Fruit fly (Drosophila melanogaster): ENCODE measurements around the gene CG15418.

DNA sequence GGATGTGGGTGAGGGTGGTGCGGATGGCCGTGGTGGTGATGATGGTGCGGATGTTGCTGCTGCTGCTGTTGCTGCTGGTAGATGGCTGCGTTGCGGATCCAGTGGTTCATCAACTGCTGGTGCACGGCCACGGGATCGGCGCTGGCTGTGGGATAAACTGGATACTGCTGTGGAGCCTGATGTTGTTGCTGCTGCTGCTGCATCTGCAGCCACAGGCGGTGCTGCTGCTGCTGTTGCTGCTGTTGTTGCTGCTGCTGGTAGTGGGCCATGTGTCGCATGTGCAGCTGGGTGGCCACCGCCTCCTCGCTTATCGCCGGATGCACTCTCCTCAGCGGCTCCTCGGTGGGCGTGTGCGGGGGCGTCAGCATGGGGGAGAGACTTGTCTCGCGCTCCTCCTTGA is 15.8 kb downstream of the CG15418 start:
- TF ChIP-seq Jra (GFP tag; optimal IDR thresholded peaks at IDR 0.05): no peak
- TF ChIP-seq Vsx2 (GFP tag; optimal IDR thresholded peaks at IDR 0.05; ENCODE audit: partially characterized antibody): no peak
- no peak for TF ChIP-seq dl (GFP tag; optimal IDR thresholded peaks at IDR 0.05; ENCODE audit: insufficient read depth in 1 of 2, partially characterized antibody in 2 of 2)
- no peak for TF ChIP-seq dmrt93B (GFP tag; optimal IDR thresholded peaks at IDR 0.05)
- TF ChIP-seq Sp1 (GFP tag; optimal IDR thresholded peaks at IDR 0.05): no peak
- no peak for TF ChIP-seq pan (optimal IDR thresholded peaks at IDR 0.05)
- no peak for TF ChIP-seq psq (GFP tag; optimal IDR thresholded peaks at IDR 0.05)

All from whole organism, wandering third instar larva.